Worm (Caenorhabditis elegans) whole organism, L4 larva: ENCODE data around the gene T23F2.2.

Experiments used
- R02D3.7 ChIP-seq: fragments of 150-350 bp; sonication (generic microtip); optimal IDR thresholded peaks from 3 replicates; lab custom pipeline; 2014; ENCODE audit warnings: missing biosample characterization, missing genetic modification characterization
- lsy-2 ChIP-seq, 2 experiments: fragments of 150-350 bp in 1 of 2; sonication (generic microtip) in 1 of 2; optimal IDR thresholded peaks; 2 replicates each; lab custom pipeline; 2014 to 2017; ENCODE audit warnings: missing biosample characterization in 2 of 2, missing genetic modification characterization in 2 of 2
- php-3 ChIP-seq: fragments of 200-800 bp; sonication (Bioruptor generic); IDR thresholded peaks from 2 replicates; pipeline ENCODE4 v1.3.6; 2022; ENCODE audit warnings: missing genetic modification reagents, missing genetic modification characterization, missing compliant biosample characterization

DNA sequence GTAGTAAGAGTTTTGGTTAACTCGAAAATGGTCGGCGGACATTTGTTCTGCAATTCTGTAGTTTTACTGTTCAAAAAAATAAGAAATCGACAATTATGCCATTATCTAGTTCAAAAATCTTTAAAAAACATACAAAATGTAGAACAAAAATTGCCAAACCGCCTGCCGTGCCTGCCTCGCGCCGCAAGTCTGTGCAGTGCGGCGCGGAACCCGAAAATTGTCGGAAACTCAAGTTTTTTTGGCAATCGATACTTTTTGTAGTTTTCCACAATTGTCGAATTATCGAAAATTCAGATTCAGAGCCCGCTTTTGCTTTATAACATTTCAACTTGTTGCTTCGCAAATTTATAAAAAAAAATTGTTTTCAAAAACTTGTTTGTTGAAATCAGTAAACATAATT lies 47.0 kb downstream of the T23F2.2 start:
- TF ChIP-seq lsy-2 (tag; optimal IDR thresholded peaks at IDR 0.05; lab: Kevin White, UChicago) (no peak), R02D3.7 (tag; lab: Kevin White, UChicago) (no peak), php-3 (GFP tag; lab: Robert Waterston, UW) (no peak)
